Worm (Caenorhabditis elegans): ENCODE data around the gene cutl-16.

DNA sequence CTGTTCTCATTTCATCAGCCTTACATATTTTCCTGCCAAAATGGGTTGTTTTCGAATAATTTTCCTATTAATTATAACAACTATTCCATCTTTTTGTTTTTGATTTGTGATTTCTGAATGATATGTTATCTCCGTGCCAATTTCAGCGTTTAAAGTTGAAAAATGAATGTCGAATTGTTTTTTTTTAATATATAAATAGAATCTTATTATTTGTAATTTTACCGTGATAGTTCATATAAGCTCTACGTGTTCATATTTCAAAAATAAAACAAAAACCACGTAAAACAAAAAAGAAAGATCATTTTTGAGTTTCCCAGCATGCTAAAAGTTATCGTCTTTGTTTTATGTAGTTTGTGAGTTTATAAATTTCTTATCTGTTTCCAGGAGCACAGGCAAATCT is 2.5 kb downstream of the cutl-16 start, which contains the start of gene K06A1.2:
- TF ChIP-seq lin-13 (GFP tag; optimal IDR thresholded peaks at IDR 0.05) (no peak), pqm-1 (tag; optimal IDR thresholded peaks at IDR 0.05) (no peak), nhr-76 (tag; optimal IDR thresholded peaks at IDR 0.05) (no peak), xbp-1 (tag; optimal IDR thresholded peaks at IDR 0.05) (no peak), nhr-237 (tag; optimal IDR thresholded peaks at IDR 0.05) (no peak), ceh-8 (GFP tag; optimal IDR thresholded peaks at IDR 0.05) (no peak), mef-2 (tag; optimal IDR thresholded peaks at IDR 0.05) (no peak), tbx-2 (tag; optimal IDR thresholded peaks at IDR 0.05) (no peak), C34B4.2 (tag; optimal IDR thresholded peaks at IDR 0.05) (no peak), ces-1 (GFP tag; optimal IDR thresholded peaks at IDR 0.05) (no peak), fkh-8 (tag; optimal IDR thresholded peaks at IDR 0.05) (no peak)
